Worm (Caenorhabditis elegans) whole organism, dauer: ENCODE measurements around the gene ets-4.

Experiments used
- unc-62 ChIP-seq: sonication (generic microtip); optimal IDR thresholded peaks from 2 replicates; lab custom pipeline; 2017; ENCODE audit warnings: missing biosample characterization, missing genetic modification reagents, missing genetic modification characterization

Gene ets-4

DNA sequence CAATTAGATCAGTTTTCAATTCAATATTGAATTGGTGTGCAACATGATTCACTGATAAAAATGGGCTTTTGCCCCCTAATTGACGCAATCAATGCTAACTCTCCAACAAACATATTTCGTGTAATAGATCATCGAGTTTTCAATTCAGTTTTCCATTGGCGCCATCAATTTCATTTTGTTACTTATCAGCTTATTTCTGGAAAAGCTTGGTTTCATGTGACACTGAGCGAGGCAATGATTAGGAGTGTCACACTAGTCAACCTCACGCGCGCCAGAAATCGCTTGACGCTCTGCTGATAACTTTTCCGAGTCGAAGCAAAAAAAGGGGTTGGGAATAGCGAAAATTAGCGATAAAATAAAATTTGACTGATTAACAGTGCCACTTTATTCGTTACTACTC lies at the start of gene ets-4:
ets-4 (plus strand) TSS at position 347 of the 400 bp plus-strand sequence.
- TF ChIP-seq unc-62 (GFP tag; lab: Kevin White, UChicago): no peak

DNA sequence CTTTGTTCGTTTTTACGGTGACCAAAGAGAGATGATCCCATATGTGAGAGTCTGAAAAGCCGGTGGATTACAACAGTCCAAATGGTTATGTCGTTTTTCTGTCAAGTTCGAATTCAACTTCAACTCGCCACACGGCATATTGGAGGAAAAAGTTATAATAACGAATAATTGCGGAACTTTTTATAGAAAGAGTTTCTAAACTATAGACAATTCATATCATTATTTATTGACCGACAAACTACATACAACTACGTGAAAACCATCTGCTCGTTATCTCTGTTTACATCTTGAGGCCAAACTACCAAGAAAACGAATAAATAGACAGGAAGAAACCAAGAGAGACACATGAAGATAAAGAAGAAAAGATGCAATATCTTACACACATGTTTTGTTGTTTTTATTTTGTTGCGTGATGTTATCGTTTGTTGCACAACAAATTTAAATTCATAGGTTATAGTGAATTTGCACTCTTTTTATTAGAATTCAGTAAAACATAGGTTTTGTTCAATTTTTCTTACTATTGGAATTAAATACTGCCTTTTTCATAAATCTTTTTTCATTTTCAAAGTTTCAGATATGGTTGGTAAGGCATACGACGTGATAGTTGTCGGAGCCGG lies 44.9 kb upstream of the ets-4 start, which contains the start of the genes C15B12.4 and C15B12.8:
C15B12.4 (minus strand) TSS at position 51 of the 617 bp plus-strand sequence.
C15B12.8 (plus strand) TSS at position 567 of the 617 bp plus-strand sequence.
- no peak for TF ChIP-seq unc-62 (GFP tag; lab: Kevin White, UChicago)

DNA sequence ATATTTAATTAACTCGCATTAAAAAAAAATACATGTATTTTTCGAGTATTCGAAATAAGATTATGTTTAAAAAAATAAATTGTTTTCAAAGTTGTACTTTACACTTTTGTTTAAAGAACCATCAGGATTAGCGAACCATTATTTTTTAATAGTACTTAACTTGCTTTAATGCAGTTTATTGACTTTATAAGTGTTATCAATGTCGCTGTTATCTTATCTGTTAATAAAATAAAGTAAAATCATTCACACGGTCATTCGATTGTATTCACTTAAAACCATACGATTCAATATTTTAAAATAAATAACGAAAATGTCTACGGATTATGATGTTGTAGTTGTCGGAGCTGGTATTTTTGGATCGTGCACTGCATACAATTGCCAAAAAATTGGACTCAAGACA lies 42.1 kb upstream of the ets-4 start, which contains the start of gene C15B12.1:
C15B12.1 (plus strand) TSS at position 271 of the 400 bp plus-strand sequence.
- no peak for TF ChIP-seq unc-62 (GFP tag; lab: Kevin White, UChicago)

DNA sequence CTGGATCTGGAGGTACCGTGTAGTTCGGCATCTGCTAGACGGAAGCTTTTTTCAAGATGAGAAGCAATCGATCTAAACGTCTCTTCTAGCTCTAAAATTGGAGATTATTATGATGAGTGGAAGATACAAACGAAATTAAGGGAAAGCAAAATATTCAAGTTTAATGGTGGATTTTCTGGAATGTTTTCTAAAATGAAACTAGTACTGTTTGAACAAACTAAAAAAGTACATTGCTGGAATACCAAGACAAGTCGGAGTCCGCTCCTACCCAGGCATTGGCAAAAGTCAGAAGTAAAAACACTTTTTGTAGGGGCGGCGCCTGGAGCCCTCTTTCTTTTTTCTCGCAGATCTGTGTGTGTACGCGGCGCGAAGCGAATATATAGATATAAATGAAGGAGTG lies 33.9 kb upstream of the ets-4 start, which contains the start of gene gar-1:
gar-1 (minus strand) TSS at position 101 of the 400 bp plus-strand sequence.
- TF ChIP-seq unc-62 (GFP tag; lab: Kevin White, UChicago): no peak

DNA sequence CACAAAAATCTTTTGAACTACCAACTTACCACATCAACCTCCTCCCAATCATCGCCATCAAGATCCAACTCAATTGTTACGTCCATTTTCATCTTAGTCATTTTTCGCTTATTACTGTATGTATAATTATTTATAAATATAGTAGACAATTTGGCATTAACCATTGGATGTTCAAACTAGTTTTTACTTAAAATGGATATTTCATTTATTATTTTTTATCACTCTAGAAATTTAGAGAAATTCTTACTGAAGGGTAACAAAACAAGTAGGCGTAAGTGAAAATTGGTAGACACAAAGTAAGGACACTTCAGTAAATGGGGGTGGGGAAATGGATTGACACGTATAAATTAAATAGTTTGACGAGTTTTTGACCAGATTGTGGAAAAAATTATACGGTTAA lies 18.9 kb upstream of the ets-4 start, which contains the start of gene actl-1:
actl-1 (minus strand) TSS at position 101 of the 400 bp plus-strand sequence.
- TF ChIP-seq unc-62 (GFP tag; lab: Kevin White, UChicago): no peak

DNA sequence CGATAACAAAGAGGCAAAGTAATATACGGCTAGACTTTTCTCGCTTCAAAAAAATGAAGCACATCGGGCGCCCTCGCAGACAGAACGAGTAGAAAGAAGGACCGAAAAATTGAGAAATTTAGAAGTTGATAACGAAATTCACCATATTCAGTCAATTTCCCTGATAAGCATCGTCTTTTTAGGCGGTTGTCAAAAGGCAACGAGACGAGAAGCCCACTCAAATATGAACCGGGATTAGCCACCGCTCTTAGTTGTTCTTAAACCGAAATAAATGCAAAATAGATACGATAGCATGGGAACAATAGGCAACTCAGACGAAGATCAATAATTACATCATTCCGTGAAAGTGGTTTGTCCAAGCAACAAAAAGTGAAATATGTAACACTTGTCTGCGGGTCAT lies 15.5 kb upstream of the ets-4 start:
- TF ChIP-seq unc-62 (GFP tag; lab: Kevin White, UChicago): no peak

DNA sequence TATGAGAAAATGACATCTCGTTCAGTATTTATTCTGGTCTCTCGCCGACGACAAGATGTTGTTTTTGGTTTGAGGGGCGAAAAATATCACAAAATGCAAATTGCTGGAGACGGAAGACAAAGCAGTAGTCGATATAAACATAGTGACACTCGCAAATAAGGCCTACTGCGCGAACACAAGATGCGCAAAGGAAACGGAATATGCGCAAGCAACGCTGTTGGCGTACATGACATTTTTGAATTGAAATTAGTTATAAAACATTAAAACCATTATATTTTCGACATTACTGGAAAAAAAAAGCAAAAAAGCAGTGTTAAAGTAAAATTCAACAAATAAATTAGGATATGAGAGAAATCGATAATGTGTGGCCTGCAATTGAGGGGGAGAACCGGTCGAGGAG lies 13.7 kb upstream of the ets-4 start, which contains the start of gene cdf-1:
cdf-1 (minus strand) TSS at position 136 of the 400 bp plus-strand sequence.
- no peak for TF ChIP-seq unc-62 (GFP tag; lab: Kevin White, UChicago)

DNA sequence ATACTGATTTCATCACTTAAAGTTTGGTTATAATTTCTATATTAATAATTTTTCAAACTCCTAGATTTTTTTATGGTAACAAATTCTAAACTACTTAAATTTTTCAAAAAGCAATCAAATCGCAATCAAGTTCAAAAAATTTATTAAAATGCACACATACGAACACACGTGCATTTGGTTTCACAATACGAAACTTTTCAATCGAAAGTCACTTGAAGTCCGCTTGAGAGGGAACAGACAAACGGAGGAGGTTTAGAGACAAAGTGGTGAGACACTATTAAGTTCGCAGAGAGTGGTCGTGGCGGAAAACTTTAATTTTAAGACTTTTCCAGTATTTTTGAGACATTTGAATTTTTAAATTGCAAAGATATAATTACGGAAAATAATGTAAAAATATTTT lies 13.0 kb upstream of the ets-4 start, which contains the start of gene glr-8:
glr-8 (plus strand) TSS at position 319 of the 400 bp plus-strand sequence.
- no peak for TF ChIP-seq unc-62 (GFP tag; lab: Kevin White, UChicago)

DNA sequence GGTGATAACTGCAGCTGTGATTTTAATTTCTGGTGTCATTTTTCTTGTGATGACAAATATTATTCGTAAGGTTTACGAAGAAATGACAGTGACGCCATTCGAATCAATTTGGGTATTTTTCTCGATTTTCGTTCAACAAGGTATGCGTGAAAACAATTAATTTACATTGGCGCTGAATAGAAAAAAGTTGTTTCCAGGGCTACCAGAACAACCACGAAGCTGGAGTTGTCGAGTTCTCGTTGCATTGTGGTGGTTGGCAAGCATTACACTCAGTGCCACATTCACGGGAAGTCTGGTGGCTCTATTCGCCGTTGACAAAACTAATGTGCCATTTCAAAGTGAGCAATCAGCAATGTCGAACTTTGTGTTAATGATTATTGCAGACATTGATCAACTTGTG lies 10.9 kb upstream of the ets-4 start:
- TF ChIP-seq unc-62 (GFP tag; lab: Kevin White, UChicago): no peak

DNA sequence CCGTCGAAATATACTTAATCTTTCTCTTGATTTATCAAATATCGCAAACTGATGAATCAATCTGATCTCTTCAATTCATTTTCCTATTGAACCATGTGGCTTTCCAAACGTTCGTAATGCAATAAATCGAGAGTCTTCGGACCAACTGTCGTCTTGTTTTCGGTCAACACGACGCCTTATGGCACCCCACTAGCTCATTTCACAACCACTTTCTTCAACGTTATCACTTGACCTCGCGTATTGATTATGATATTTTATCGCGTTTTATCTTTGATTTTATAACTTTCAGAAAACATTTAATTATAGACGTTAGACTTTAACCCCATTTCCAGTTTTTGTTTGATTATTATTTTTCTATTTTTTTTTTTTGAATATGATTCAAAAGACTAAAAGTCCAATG lies 8.9 kb upstream of the ets-4 start:
- TF ChIP-seq unc-62 (GFP tag; lab: Kevin White, UChicago): no peak

DNA sequence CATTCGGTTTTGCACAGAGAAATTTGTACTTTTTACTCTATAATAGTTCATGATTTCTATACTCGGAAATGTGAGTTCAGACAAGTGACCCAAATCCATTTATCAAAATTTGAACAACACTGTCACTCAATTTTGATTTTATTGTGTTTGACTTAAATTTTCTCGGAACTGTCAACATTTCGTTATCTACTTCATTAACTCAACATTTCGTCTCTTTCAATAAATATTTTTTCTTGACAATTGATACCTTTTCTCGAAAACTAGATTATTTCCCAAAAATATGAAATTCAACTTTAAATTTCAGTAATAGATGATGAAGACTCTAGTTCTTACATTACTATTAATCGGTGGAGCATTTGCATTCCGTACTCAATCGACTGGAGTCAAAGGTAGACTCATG lies 8.1 kb upstream of the ets-4 start, which contains the start of gene ttr-36:
ttr-36 (plus strand) TSS at position 301 of the 400 bp plus-strand sequence.
- TF ChIP-seq unc-62 (GFP tag; lab: Kevin White, UChicago): no peak

DNA sequence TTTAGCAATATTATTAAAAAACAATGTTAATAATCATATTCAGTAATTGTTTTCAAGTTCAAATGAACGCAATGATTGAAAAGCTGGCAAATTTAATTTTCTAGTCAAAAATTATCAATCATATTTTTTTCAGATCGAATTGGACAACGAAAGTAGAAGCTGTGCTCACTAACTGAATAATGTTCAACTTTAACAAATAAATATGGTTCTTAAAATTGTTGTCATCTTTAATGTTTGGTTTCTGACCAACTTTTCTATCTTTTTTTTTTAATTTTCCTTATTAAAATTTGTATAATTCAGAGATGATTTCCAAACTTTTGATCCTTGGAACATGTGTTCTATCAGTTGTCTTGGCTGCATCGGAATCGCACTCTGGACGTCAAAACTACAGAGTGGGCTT lies 6.7 kb upstream of the ets-4 start, which contains the start of gene ttr-35:
ttr-35 (plus strand) TSS at position 301 of the 400 bp plus-strand sequence.
- TF ChIP-seq unc-62 (GFP tag; lab: Kevin White, UChicago): no peak

DNA sequence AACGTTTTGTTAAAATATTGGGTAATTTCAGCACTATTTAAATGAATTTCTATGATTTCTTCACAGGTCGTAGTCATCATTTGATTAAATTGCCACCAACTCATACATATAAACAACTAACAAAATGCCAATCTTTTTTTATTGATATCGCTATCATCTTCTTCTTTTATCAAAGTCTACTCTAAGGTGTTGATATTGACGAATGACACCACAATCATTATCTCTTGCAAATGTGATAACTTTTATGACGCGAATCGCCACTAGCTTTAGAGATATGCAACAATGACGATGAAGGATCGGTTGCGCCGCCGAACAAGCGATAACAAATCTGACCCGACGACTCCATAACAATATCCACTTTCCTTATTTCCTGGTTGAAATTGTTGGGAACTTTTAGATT lies 4.2 kb upstream of the ets-4 start:
- no peak for TF ChIP-seq unc-62 (GFP tag; lab: Kevin White, UChicago)

DNA sequence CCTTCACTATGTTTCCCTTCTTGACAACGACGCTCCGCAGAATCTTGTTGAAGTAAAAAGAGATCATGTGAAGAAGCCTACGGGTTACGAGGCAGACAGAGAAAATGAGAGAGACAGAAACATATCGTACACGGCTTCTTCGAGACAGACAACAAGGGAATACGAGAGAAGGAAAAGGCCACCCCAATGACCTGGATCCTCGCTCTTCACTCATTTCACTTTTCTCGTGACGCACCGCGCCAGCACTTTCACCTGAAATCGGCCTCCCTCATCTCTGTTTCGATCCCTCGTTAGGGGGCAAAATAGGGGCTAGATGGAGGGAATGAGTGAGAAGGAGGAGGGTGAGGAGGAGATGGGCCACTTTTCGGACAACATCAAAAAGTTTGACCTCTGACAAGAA lies 3.4 kb upstream of the ets-4 start:
- no peak for TF ChIP-seq unc-62 (GFP tag; lab: Kevin White, UChicago)

DNA sequence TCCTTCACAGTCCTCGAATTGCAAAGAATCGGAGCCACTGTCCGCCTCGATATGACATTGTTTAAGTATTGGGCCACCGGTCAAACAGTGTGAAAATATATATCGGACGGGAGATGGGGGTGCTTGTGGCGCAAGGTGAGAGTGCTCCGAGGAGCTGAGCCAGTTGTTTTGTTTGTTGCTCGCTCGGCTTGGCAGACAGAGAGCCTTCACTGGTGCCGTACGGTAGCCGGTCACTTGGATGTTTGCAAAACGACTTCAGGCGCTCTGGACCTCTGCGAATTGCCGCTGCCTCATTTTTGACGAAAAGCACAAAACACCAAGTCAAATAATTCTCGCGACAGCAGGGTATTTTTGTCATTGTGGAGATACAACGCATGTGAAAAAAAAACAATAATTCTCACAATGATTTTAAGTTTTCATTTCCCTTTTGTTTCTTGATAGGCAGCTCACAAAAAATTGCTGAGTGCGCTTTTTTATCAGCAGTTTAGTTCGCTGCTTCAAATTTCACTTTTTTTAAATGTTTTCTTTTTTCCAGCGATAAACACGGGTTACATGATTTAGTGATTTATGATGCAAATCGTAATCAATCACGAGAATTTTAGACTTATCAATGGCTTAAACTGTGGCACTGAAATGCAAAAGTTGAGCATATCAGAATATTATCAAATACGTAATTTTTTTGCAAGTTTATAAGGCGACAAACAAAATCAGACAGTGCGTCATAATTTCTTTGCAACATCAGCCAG lies 1.5 kb upstream of the ets-4 start:
- no peak for TF ChIP-seq unc-62 (GFP tag; lab: Kevin White, UChicago)

DNA sequence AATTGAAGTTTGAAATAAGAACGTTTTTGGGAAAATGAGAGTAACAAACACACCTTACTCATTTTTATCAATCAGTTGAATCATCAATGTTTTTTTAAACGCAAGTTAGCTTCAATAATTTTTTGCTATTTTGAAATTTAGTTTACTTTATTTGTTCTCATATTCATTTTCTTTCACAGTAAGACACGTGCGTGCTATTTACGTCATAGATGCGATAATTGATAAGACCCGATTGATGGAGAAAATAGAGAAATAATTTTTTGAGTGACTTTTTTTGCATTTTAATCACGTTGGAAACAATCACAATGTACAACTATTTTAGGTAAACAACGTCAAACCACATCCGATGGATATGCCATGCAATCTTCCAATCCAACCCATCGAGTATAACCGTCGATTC lies 790 bp downstream of the ets-4 start:
- no peak for TF ChIP-seq unc-62 (GFP tag; lab: Kevin White, UChicago)
